Worm (Caenorhabditis elegans) whole organism, L4 larva: ENCODE data around the gene ZK632.12.
A peak's percentile ranks its signal among the peaks of the same experiment; 100 is the strongest.

Experiments used
- F10B5.3 ChIP-seq: sonication (generic microtip); optimal IDR thresholded peaks from 2 replicates; lab custom pipeline; 2016; ENCODE audit warnings: mild to moderate bottlenecking, missing genetic modification characterization, missing compliant biosample characterization
- F44E2.7 ChIP-seq: fragments of 200-800 bp; sonication (Bioruptor generic); IDR thresholded peaks from 2 replicates; pipeline ENCODE4 v2.1.2; 2022; ENCODE audit warnings: missing genetic modification characterization, missing compliant biosample characterization
- F49E8.2 ChIP-seq: sonication (generic microtip); optimal IDR thresholded peaks from 2 replicates; lab custom pipeline; 2016; ENCODE audit warnings: missing compliant biosample characterization, mild to moderate bottlenecking, missing genetic modification characterization, borderline replicate concordance
- T20F7.1 ChIP-seq: fragments of 200-800 bp; sonication (Bioruptor generic); optimal IDR thresholded peaks from 2 replicates; lab custom pipeline; 2018; ENCODE audit warnings: mild to moderate bottlenecking, missing genetic modification characterization, missing compliant biosample characterization
- T26A8.4 ChIP-seq: fragments of 200-800 bp; sonication (Bioruptor generic); IDR thresholded peaks from 2 replicates; pipeline ENCODE4 v1.3.6; 2022; ENCODE audit warnings: missing genetic modification characterization, missing compliant biosample characterization
- Y75B8A.6 ChIP-seq: fragments of 200-800 bp; sonication (Bioruptor generic); IDR thresholded peaks from 2 replicates; pipeline ENCODE4 v1.3.6; 2022; ENCODE audit warnings: missing genetic modification reagents, missing genetic modification characterization, missing compliant biosample characterization
- ZK546.5 ChIP-seq, 2 experiments: sonication (generic microtip); optimal IDR thresholded peaks; 2 replicates each; lab custom pipeline; 2017; ENCODE audit warnings: missing biosample characterization in 2 of 2, missing genetic modification characterization in 2 of 2
- aha-1 ChIP-seq: fragments of 150-350 bp; peaks from one replicate; lab custom pipeline; 2014; ENCODE audit warnings: missing biosample characterization, missing genetic modification characterization
- ceh-20 ChIP-seq: fragments of 200-800 bp; sonication (Bioruptor generic); IDR thresholded peaks from 2 replicates; pipeline ENCODE4 v1.3.6; 2022; ENCODE audit warnings: missing genetic modification reagents, missing genetic modification characterization, missing compliant biosample characterization
- ceh-32 ChIP-seq: sonication (generic microtip); optimal IDR thresholded peaks from 2 replicates; lab custom pipeline; 2016; ENCODE audit warnings: mild to moderate bottlenecking, missing genetic modification characterization, missing compliant biosample characterization; ENCODE audit not compliant: poor library complexity
- ctbp-1 ChIP-seq: fragments of 200-800 bp; sonication (Bioruptor generic); IDR thresholded peaks from 2 replicates; pipeline ENCODE4 v1.3.6; 2022; ENCODE audit warnings: missing genetic modification reagents, missing genetic modification characterization, missing compliant biosample characterization
- daf-16 ChIP-seq, 3 experiments: sonication (generic microtip); optimal IDR thresholded peaks; 2 replicates each; lab custom pipeline; 2016 to 2017; ENCODE audit warnings: missing genetic modification characterization in 3 of 3, missing genetic modification reagents in 3 of 3, mild to moderate bottlenecking in 2 of 3, missing compliant biosample characterization in 2 of 3, missing biosample characterization in 1 of 3, moderate library complexity in 1 of 3
- dmd-6 ChIP-seq: fragments of 200-800 bp; sonication (Bioruptor generic); IDR thresholded peaks from 2 replicates; pipeline ENCODE4 v1.3.6; 2022; ENCODE audit warnings: missing genetic modification reagents, missing genetic modification characterization, missing compliant biosample characterization
- dpl-1 ChIP-seq: fragments of 150-350 bp; optimal IDR thresholded peaks from 2 replicates; lab custom pipeline; 2014; ENCODE audit warnings: missing biosample characterization, missing genetic modification reagents, missing genetic modification characterization
- duxl-1 ChIP-seq: sonication (generic microtip); optimal IDR thresholded peaks from 2 replicates; lab custom pipeline; 2016; ENCODE audit warnings: mild to moderate bottlenecking, missing genetic modification characterization, moderate library complexity, missing compliant biosample characterization; ENCODE audit not compliant: poor library complexity
- dve-1 ChIP-seq: sonication (generic microtip); optimal IDR thresholded peaks from 2 replicates; lab custom pipeline; 2017; ENCODE audit warnings: antibody characterized with exemption, mild to moderate bottlenecking, missing genetic modification characterization, missing compliant biosample characterization; ENCODE audit not compliant: insufficient read depth
- egl-43 ChIP-seq: fragments of 200-800 bp; sonication (Bioruptor generic); IDR thresholded peaks from 2 replicates; pipeline ENCODE4 v1.3.6; 2022; ENCODE audit warnings: missing genetic modification reagents, missing genetic modification characterization, missing compliant biosample characterization
- gei-8 ChIP-seq: fragments of 200-800 bp; sonication (Bioruptor generic); optimal IDR thresholded peaks from 2 replicates; lab custom pipeline; 2018; ENCODE audit warnings: mild to moderate bottlenecking, missing genetic modification characterization, missing compliant biosample characterization
- hif-1 ChIP-seq, 2 experiments: sonication (generic microtip); optimal IDR thresholded peaks; 2 replicates each; lab custom pipeline; 2016 to 2017; ENCODE audit warnings: missing compliant biosample characterization in 2 of 2, missing genetic modification characterization in 2 of 2, missing genetic modification reagents in 2 of 2, missing genotype in 2 of 2, mild to moderate bottlenecking in 1 of 2
- lin-13 ChIP-seq: fragments of 150-350 bp; optimal IDR thresholded peaks from 2 replicates; lab custom pipeline; 2014; ENCODE audit warnings: missing biosample characterization, missing genetic modification reagents, missing genetic modification characterization
- lin-38 ChIP-seq: fragments of 200-800 bp; sonication (Bioruptor generic); IDR thresholded peaks from 2 replicates; pipeline ENCODE4 v1.3.6; 2022; ENCODE audit warnings: missing genetic modification reagents, missing genetic modification characterization, missing compliant biosample characterization
- lsy-2 ChIP-seq, 2 experiments: fragments of 150-350 bp in 1 of 2; sonication (generic microtip) in 1 of 2; optimal IDR thresholded peaks; 2 replicates each; lab custom pipeline; 2014 to 2017; ENCODE audit warnings: missing biosample characterization in 2 of 2, missing genetic modification characterization in 2 of 2
- mdl-1 ChIP-seq, 2 experiments: fragments of 150-350 bp in 1 of 2; sonication (generic microtip) in 1 of 2; optimal IDR thresholded peaks; 2 replicates each; lab custom pipeline; 2014 to 2017; ENCODE audit warnings: missing biosample characterization in 2 of 2, missing genetic modification characterization in 2 of 2
- mdt-29 ChIP-seq: fragments of 200-800 bp; sonication (Bioruptor generic); IDR thresholded peaks from 2 replicates; pipeline ENCODE4 v1.3.6; 2022; ENCODE audit warnings: missing genetic modification reagents, missing genetic modification characterization, missing compliant biosample characterization
- nhr-10 ChIP-seq: fragments of 150-350 bp; optimal IDR thresholded peaks from 2 replicates; lab custom pipeline; 2014; ENCODE audit warnings: missing biosample characterization, missing genetic modification characterization
- nhr-111 ChIP-seq: fragments of 200-800 bp; sonication (Bioruptor generic); optimal IDR thresholded peaks from 2 replicates; lab custom pipeline; 2018; ENCODE audit warnings: mild to moderate bottlenecking, missing genetic modification characterization, missing compliant biosample characterization
- nhr-28 ChIP-seq: fragments of 150-350 bp; optimal IDR thresholded peaks from 2 replicates; lab custom pipeline; 2014; ENCODE audit warnings: missing biosample characterization, missing genetic modification characterization
- nhr-48 ChIP-seq: sonication (generic microtip); optimal IDR thresholded peaks from 2 replicates; lab custom pipeline; 2016; ENCODE audit warnings: mild to moderate bottlenecking, missing genetic modification characterization, missing compliant biosample characterization
- nhr-77 ChIP-seq: fragments of 150-350 bp; optimal IDR thresholded peaks from 2 replicates; lab custom pipeline; 2014; ENCODE audit warnings: missing biosample characterization, missing genetic modification characterization
- pqm-1 ChIP-seq: sonication (generic microtip); optimal IDR thresholded peaks from 2 replicates; lab custom pipeline; 2017; ENCODE audit warnings: missing biosample characterization, missing genetic modification characterization
- sdz-12 ChIP-seq: fragments of 200-800 bp; sonication (Bioruptor generic); optimal IDR thresholded peaks from 2 replicates; lab custom pipeline; 2018; ENCODE audit warnings: mild to moderate bottlenecking, missing genetic modification characterization, missing compliant biosample characterization
- snpc-4 ChIP-seq: fragments of 150-350 bp; optimal IDR thresholded peaks from 2 replicates; lab custom pipeline; 2014; ENCODE audit warnings: missing biosample characterization, missing genetic modification characterization
- unc-130 ChIP-seq: sonication (generic microtip); optimal IDR thresholded peaks from 2 replicates; lab custom pipeline; 2016; ENCODE audit warnings: missing genetic modification reagents, missing genetic modification characterization, missing compliant biosample characterization
- zag-1 ChIP-seq: fragments of 150-350 bp; optimal IDR thresholded peaks from 2 replicates; lab custom pipeline; 2014; ENCODE audit warnings: missing biosample characterization, missing genetic modification characterization
- zfp-2 ChIP-seq: sonication (generic microtip); optimal IDR thresholded peaks from 2 replicates; lab custom pipeline; 2016; ENCODE audit warnings: mild to moderate bottlenecking, missing genetic modification characterization, missing compliant biosample characterization
- zip-11 ChIP-seq: fragments of 200-800 bp; sonication (Bioruptor generic); IDR thresholded peaks from 2 replicates; pipeline ENCODE4 v1.3.6; 2022; ENCODE audit warnings: missing genetic modification characterization, missing compliant biosample characterization
- ztf-7 ChIP-seq: fragments of 150-350 bp; optimal IDR thresholded peaks from 2 replicates; lab custom pipeline; 2014; ENCODE audit warnings: missing biosample characterization, missing genetic modification characterization

ZK632.12 gene

ce11 chrIII:9783133-9783590 is 47.4 kb upstream of the ZK632.12 start (continued):
- TF ChIP-seq zag-1 (tag; lab: Kevin White, UChicago): no peak
- peak; percentile 46 for TF ChIP-seq duxl-1 (tag; lab: Kevin White, UChicago)
- TF ChIP-seq T26A8.4 (GFP tag; lab: Robert Waterston, UW): peak; percentile 55
- peak; percentile 76 for TF ChIP-seq sdz-12 (GFP tag; lab: Kevin White, UChicago)
- TF ChIP-seq Y75B8A.6: no peak
- peak; percentile 47 for TF ChIP-seq T20F7.1 (GFP tag; lab: Kevin White, UChicago)
- no peak for TF ChIP-seq ceh-32
- 0 out of 2 replicates have a peak, but pooled peaks have one; percentile 38 for TF ChIP-seq ctbp-1 (GFP tag; lab: Robert Waterston, UW)
- peak; percentile 26 for TF ChIP-seq nhr-48 (tag; lab: Kevin White, UChicago)

- peak; percentile 88 for TF ChIP-seq pqm-1 (tag; lab: Kevin White, UChicago)
- TF ChIP-seq sdz-12 (GFP tag; lab: Kevin White, UChicago): no peak
- no peak for TF ChIP-seq snpc-4 (tag; lab: Kevin White, UChicago)
- TF ChIP-seq nhr-28 (tag; lab: Kevin White, UChicago): peak; percentile 40
- no peak for TF ChIP-seq daf-16 (GFP tag; optimal IDR thresholded peaks at IDR 0.05; lab: Kevin White, UChicago)
- TF ChIP-seq daf-16 (tag; optimal IDR thresholded peaks at IDR 0.05; lab: Kevin White, UChicago): peak; percentile 33
- TF ChIP-seq nhr-77: peak; percentile 17
- TF ChIP-seq F49E8.2 (tag; lab: Kevin White, UChicago): no peak
- peak; percentile 5 for TF ChIP-seq T20F7.1 (GFP tag; lab: Kevin White, UChicago)
- peak in 1 of 2 experiments; percentile 10 for TF ChIP-seq lsy-2 (tag; optimal IDR thresholded peaks at IDR 0.05; lab: Kevin White, UChicago)
- TF ChIP-seq mdt-29: no peak
- TF ChIP-seq lin-38 (GFP tag; lab: Robert Waterston, UW): 0 out of 2 replicates have a peak, but pooled peaks have one; percentile 31
- no peak for TF ChIP-seq ceh-20 (GFP tag; lab: Robert Waterston, UW)
- TF ChIP-seq nhr-10 (tag; lab: Kevin White, UChicago): no peak
- TF ChIP-seq F10B5.3 (tag; lab: Kevin White, UChicago): no peak
- no peak for TF ChIP-seq gei-8 (GFP tag; lab: Kevin White, UChicago)
- TF ChIP-seq zip-11 (GFP tag; lab: Robert Waterston, UW): no peak
- no peak for TF ChIP-seq nhr-48 (tag; lab: Kevin White, UChicago)
- TF ChIP-seq zfp-2: no peak
- peak; percentile 74 for TF ChIP-seq dmd-6 (GFP tag; lab: Robert Waterston, UW)
- TF ChIP-seq dve-1 (tag; lab: Kevin White, UChicago): peak; percentile 54
- TF ChIP-seq ZK546.5 (tag; optimal IDR thresholded peaks at IDR 0.05; lab: Kevin White, UChicago): no peak
- TF ChIP-seq dpl-1 (GFP tag; lab: Kevin White, UChicago): no peak
- no peak for TF ChIP-seq F44E2.7 (GFP tag; lab: Robert Waterston, UW)
- no peak for TF ChIP-seq aha-1 (tag; lab: Kevin White, UChicago)
- no peak for TF ChIP-seq hif-1 (tag; optimal IDR thresholded peaks at IDR 0.05; lab: Kevin White, UChicago)
- TF ChIP-seq ztf-7 (tag; lab: Kevin White, UChicago): no peak
- no peak for TF ChIP-seq ctbp-1 (GFP tag; lab: Robert Waterston, UW)
Measured at ce11 chrIII:9786776-9787175, 43.8 kb upstream of the ZK632.12 start.

- TF ChIP-seq egl-43 (GFP tag; lab: Robert Waterston, UW) (no peak), unc-130 (no peak), lin-13 (GFP tag; lab: Kevin White, UChicago) (no peak), mdl-1 (tag; optimal IDR thresholded peaks at IDR 0.05; lab: Kevin White, UChicago) (no peak), nhr-111 (GFP tag; lab: Kevin White, UChicago) (no peak)
Measured at ce11 chrIII:9789083-9789482, 41.5 kb upstream of the ZK632.12 start.
